Worm (Caenorhabditis elegans) whole organism, L2 larva: ENCODE results near the gene Y51H4A.938.

Experiments used
- alr-1 ChIP-seq: fragments of 150-350 bp; optimal IDR thresholded peaks from 2 replicates; lab custom pipeline; 2014; ENCODE audit warnings: missing biosample characterization, missing genetic modification characterization
- blmp-1 ChIP-seq: sonication (generic microtip); optimal IDR thresholded peaks from 2 replicates; lab custom pipeline; 2017; ENCODE audit warnings: missing genetic modification characterization, mild to moderate bottlenecking, missing compliant biosample characterization, antibody characterized with exemption, moderate library complexity; ENCODE audit not compliant: insufficient read depth
- dmd-4 ChIP-seq: sonication (generic microtip); optimal IDR thresholded peaks from 2 replicates; lab custom pipeline; 2017; ENCODE audit warnings: missing biosample characterization, missing genetic modification characterization
- fos-1 ChIP-seq: fragments of 150-350 bp; optimal IDR thresholded peaks from 2 replicates; lab custom pipeline; 2014; ENCODE audit warnings: missing biosample characterization, missing genetic modification characterization
- nhr-11 ChIP-seq: fragments of 150-350 bp; optimal IDR thresholded peaks from 2 replicates; lab custom pipeline; 2014; ENCODE audit warnings: missing biosample characterization, missing genetic modification characterization
- nhr-12 ChIP-seq: fragments of 150-350 bp; optimal IDR thresholded peaks from 2 replicates; lab custom pipeline; 2014; ENCODE audit warnings: missing biosample characterization, missing genetic modification characterization
- nhr-23 ChIP-seq: fragments of 150-350 bp; optimal IDR thresholded peaks from 2 replicates; lab custom pipeline; 2014; ENCODE audit warnings: missing biosample characterization, missing genetic modification reagents, missing genetic modification characterization
- nhr-237 ChIP-seq: fragments of 150-350 bp; optimal IDR thresholded peaks from 2 replicates; lab custom pipeline; 2014; ENCODE audit warnings: missing biosample characterization, missing genetic modification characterization
- snpc-4 ChIP-seq: fragments of 150-350 bp; optimal IDR thresholded peaks from 2 replicates; lab custom pipeline; 2014; ENCODE audit warnings: missing biosample characterization, missing genetic modification characterization
- unc-39 ChIP-seq: fragments of 150-350 bp; optimal IDR thresholded peaks from 2 replicates; lab custom pipeline; 2014; ENCODE audit warnings: missing biosample characterization, missing genetic modification characterization

DNA sequence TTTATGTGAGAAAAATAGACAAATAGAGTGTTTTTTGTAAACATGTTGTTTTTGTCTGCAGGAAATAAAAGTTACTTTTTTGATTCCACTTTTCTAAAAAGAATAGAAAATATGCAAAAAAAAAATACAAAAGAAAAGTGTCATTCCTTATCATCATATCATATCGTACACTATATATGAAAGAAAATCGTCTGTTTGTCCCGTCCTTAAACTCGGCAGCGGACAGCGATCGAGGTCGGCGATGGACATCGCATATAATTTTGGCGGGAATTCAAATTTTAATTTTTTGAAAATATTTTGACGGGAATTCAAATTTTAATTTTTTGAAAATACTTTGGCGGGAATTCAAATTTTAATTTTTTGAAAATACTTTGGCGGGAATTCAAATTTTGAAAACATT is 9.4 kb upstream of the Y51H4A.938 start:
- TF ChIP-seq nhr-237 (tag; lab: Kevin White, UChicago) (no peak), dmd-4 (tag; lab: Kevin White, UChicago) (no peak), alr-1 (tag; lab: Kevin White, UChicago) (no peak), unc-39 (tag; lab: Kevin White, UChicago) (no peak), blmp-1 (tag; lab: Kevin White, UChicago) (no peak), nhr-23 (tag; lab: Kevin White, UChicago) (no peak), snpc-4 (tag; lab: Kevin White, UChicago) (no peak), nhr-11 (tag; lab: Kevin White, UChicago) (no peak), fos-1 (tag; lab: Kevin White, UChicago) (no peak), nhr-12 (no peak)
